Fruit fly (Drosophila melanogaster): ENCODE measurements around the gene Mnt.

DNA sequence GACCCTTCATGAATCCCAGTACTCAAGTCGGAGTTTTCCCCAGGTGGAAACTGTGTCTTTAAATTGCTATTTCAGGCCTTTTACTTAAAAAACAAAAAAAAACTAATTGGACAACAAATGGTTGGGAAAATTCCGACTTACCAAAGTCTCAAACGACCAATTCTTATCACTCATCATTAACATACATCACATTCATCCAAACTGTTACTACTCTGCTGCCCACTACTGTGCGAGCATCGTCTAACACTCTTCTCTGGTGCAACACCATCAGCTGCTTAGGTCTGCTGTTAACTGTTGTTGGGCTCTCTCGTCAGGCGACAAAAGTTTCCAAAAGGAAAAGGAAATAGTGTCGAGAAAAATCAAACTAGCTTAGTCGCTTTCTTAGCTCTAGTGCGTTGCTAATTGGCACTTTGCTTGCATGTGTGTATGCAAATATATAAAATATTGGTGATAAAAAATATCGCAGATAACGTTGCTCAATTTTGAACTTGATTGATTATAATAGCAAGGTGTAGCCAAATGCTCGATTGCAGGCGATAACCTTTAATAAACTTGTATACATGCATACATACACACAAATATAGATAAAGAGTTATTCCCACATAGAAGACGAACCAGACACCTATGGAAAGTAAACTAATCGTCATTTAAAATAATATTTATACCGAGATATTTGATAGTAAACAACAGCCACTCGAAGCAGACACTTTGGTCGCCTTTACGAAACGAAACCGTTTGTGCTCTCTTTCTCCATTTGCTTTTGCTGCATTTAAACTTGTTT is 22.6 kb downstream of the Mnt start:
- TF ChIP-seq CG4496 (GFP tag; IDR thresholded peaks at IDR 0.05), result peak; percentile 33; the same call in 1 of the 3 replicates
- no peak for TF ChIP-seq Ets98B (GFP tag; IDR thresholded peaks at IDR 0.05)
- peak; percentile 45 for TF ChIP-seq Pif1B (GFP tag; optimal IDR thresholded peaks at IDR 0.05)
- TF ChIP-seq CG15710 (tag; optimal IDR thresholded peaks at IDR 0.05), result peak; percentile 59
- no peak for TF ChIP-seq CG10348 (GFP tag; IDR thresholded peaks at IDR 0.05)
- peak; percentile 76 for TF ChIP-seq Pif1A (GFP tag; optimal IDR thresholded peaks at IDR 0.05)
- TF ChIP-seq EcR (GFP tag; optimal IDR thresholded peaks at IDR 0.05), result no peak
- peak; percentile 72 for TF ChIP-seq CG8301 (tag; optimal IDR thresholded peaks at IDR 0.05)
- no peak for TF ChIP-seq rn (GFP tag; IDR thresholded peaks at IDR 0.05)
- peak; percentile 87 for TF ChIP-seq CG14655 (GFP tag; optimal IDR thresholded peaks at IDR 0.05)
- TF ChIP-seq CG13204 (GFP tag; optimal IDR thresholded peaks at IDR 0.05), result no peak

All from whole organism, pupa.